Fruit fly (Drosophila melanogaster) whole organism, prepupa: Measurements from ENCODE around the gene Mfap1.
A peak's percentile ranks its signal among the peaks of the same experiment; 100 is the strongest.

Experiments used
- CG1621 ChIP-seq: fragments of 200-800 bp; sonication (Bioruptor generic); optimal IDR thresholded peaks from 3 replicates; lab custom pipeline; 2018; ENCODE audit warnings: missing biosample characterization, mild to moderate bottlenecking, missing genetic modification characterization
- CG4318 ChIP-seq: fragments of 200-800 bp; sonication (Bioruptor generic); optimal IDR thresholded peaks from 3 replicates; lab custom pipeline; 2017; ENCODE audit warnings: missing biosample characterization, mild to moderate bottlenecking, missing genetic modification characterization
- Gug ChIP-seq: fragments of 200-800 bp; sonication (Bioruptor generic); IDR thresholded peaks from 2 replicates; pipeline ENCODE4 v1.3.6; 2022; ENCODE audit warnings: missing biosample characterization, missing genetic modification characterization
- achi ChIP-seq: fragments of 200-800 bp; sonication (Bioruptor generic); optimal IDR thresholded peaks from 3 replicates; lab custom pipeline; 2016; ENCODE audit warnings: missing biosample characterization, missing genetic modification characterization
- dsx ChIP-seq: fragments of 200-800 bp; optimal IDR thresholded peaks from 3 replicates; lab custom pipeline; 2019; ENCODE audit warnings: missing biosample characterization, mild to moderate bottlenecking, missing genetic modification characterization, moderate library complexity; ENCODE audit not compliant: poor library complexity, severe bottlenecking
- esn ChIP-seq: fragments of 200-800 bp; sonication (Bioruptor generic); optimal IDR thresholded peaks from 2 replicates; lab custom pipeline; 2016; ENCODE audit warnings: missing biosample characterization, mild to moderate bottlenecking, missing genetic modification characterization, moderate library complexity
- net ChIP-seq: fragments of 200-800 bp; sonication (Bioruptor generic); optimal IDR thresholded peaks from 3 replicates; lab custom pipeline; 2016; ENCODE audit warnings: missing biosample characterization, missing genetic modification characterization

- TF ChIP-seq Gug (GFP tag; lab: Robert Waterston, UW) (no peak), achi (no peak), dsx (GFP tag; lab: Kevin White, UChicago) (peak; percentile 11), net (GFP tag; lab: Kevin White, UChicago) (no peak), CG4318 (GFP tag; lab: Kevin White, UChicago) (no peak), esn (GFP tag; lab: Kevin White, UChicago) (no peak), CG1621 (tag; lab: Kevin White, UChicago) (no peak)
Measured at dm6 chr3L:1976760-1977159, 35.9 kb downstream of the Mfap1 start.
